Fruit fly (Drosophila melanogaster) S2 (cell line): ENCODE measurements around the gene ND-20.

Source experiments
- CG8478 ChIP-seq: fragments of >200 bp; optimal IDR thresholded peaks from 2 replicates; lab custom pipeline; 2018
- CTCF ChIP-seq, 2 experiments: fragments of >200 bp; optimal IDR thresholded peaks; 2 replicates each; lab custom pipeline; 2018

ND-20 gene

dm6 chrX:15969577-15969976, 17.0 kb downstream of the ND-20 start:
- no peak for TF ChIP-seq CTCF (optimal IDR thresholded peaks at IDR 0.05; lab: Kevin White, UChicago)
- TF ChIP-seq CG8478 (lab: Kevin White, UChicago): no peak

DNA sequence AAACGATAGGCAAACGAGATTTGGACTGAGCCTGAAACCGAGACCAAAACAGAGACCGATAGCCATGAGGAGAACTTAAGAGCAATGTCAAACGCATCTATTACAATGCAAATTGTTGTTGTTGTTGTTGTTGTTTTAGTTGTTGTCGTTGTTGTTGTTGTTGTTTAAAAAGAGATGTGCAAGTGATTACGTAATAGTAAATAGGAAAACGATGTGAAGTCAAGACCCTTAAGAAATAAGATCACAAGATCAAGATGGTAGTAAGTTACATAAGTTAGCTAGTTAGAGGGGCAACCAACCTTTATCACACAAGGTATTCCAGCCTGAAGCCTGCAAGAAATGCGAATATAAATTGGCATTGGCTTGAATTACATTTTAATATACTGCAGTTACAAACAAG, 36.6 kb downstream of the ND-20 start:
- TF ChIP-seq CTCF (optimal IDR thresholded peaks at IDR 0.05; lab: Kevin White, UChicago) (no peak), CG8478 (lab: Kevin White, UChicago) (no peak)

DNA sequence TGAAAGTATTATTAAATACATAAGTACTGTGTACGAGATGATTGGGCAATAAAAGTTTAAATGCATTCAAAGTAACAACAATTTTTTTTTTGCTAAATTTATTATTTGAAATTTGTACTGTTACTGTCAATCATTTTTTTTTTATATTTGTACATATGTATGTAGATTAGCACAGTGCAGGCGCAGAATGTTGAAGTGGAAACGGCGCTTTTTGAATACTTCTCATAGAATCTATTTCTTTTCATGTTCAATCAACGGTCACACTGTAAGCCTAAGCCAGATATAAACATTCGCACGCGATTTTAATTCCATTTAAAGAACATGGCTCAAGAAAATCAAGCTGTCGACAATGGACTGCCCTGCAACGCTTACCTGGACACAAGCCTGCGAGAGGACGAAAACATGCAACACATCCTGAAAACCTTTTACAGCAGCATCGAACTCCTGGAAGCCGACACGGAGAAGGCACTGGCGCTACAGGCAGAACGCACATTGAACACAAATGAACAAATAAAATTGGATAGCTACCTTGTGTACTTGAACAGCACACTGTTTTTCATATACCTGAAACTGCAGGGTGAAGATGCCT, 41.8 kb downstream of the ND-20 start, which contains the start of gene Rrp47:
Rrp47 (plus strand) TSS at position 163 of the 589 bp plus-strand sequence.
- no peak for TF ChIP-seq CG8478 (lab: Kevin White, UChicago)
- no peak for TF ChIP-seq CTCF (optimal IDR thresholded peaks at IDR 0.05; lab: Kevin White, UChicago)

dm6 chrX:15941527-15941926, 45.1 kb downstream of the ND-20 start:
- no peak for TF ChIP-seq CTCF (optimal IDR thresholded peaks at IDR 0.05; lab: Kevin White, UChicago)
- TF ChIP-seq CG8478 (lab: Kevin White, UChicago): no peak

DNA sequence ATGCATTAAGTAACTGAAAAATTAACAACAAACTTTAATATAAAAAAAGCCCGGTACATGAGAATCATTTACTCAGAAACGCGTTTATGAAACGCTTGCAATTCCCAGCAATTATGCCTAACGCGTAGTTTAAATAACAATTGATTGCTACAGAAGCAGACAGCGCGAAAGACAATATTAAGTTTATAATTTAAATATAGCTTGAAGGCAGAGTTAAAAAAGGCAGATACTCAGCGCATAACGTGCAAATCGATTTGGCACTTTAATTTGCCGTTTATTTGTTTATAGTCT, 45.7 kb downstream of the ND-20 start, which contains the start of gene CG8924:
CG8924 (plus strand) TSS at position 122 of the 291 bp plus-strand sequence.
- TF ChIP-seq CTCF (optimal IDR thresholded peaks at IDR 0.05; lab: Kevin White, UChicago): no peak
- no peak for TF ChIP-seq CG8478 (lab: Kevin White, UChicago)

dm6 chrX:15940105-15940955, 46.3 kb downstream of the ND-20 start, which contains the start of gene Stim:
Stim (minus strand) TSS chrX:15940451.
- no peak for TF ChIP-seq CTCF (optimal IDR thresholded peaks at IDR 0.05; lab: Kevin White, UChicago)
- TF ChIP-seq CG8478 (lab: Kevin White, UChicago): no peak
